Fruit fly (Drosophila melanogaster): ENCODE results near the gene cpx.

DNA sequence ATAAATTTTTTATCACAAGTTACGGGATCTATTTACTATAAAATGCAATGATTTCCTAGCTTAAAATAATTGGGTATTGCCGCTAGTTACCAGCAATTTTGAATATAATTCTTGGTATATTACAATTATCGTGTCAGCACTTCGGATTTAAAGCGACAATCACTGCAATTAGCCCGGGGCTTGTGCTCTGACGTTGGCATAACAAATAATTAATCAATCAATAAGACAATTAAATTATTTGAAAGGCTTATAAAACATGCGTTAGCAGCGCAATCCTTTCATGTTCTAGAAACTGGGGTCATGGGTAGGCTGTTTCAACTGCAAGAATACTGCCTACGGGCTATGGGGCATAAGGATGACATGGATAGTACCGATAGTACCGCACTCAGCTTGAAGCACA is 23.3 kb upstream of the cpx start, which contains the start of gene Or82a:
- no peak for TF ChIP-seq CG15710 (tag; optimal IDR thresholded peaks at IDR 0.05)
- TF ChIP-seq CG10348 (GFP tag; IDR thresholded peaks at IDR 0.05) = no peak
- TF ChIP-seq CG8301 (tag; optimal IDR thresholded peaks at IDR 0.05) = no peak
- no peak for TF ChIP-seq CG32121 (GFP tag; IDR thresholded peaks at IDR 0.05)
